Worm (Caenorhabditis elegans) whole organism, early embryonic: ENCODE measurements around the gene spp-21.

Experiments
- B0310.2 ChIP-seq: sonication (generic microtip); optimal IDR thresholded peaks from 2 replicates; lab custom pipeline; 2016; ENCODE audit warnings: mild to moderate bottlenecking, missing genetic modification characterization, missing compliant biosample characterization
- F13C5.2 ChIP-seq: sonication (generic microtip); optimal IDR thresholded peaks from 2 replicates; lab custom pipeline; 2017; ENCODE audit warnings: mild to moderate bottlenecking, missing genetic modification characterization, inconsistent platforms, missing compliant biosample characterization
- aly-1 ChIP-seq: sonication (generic microtip); optimal IDR thresholded peaks from 2 replicates; lab custom pipeline; 2016; ENCODE audit warnings: missing genetic modification characterization, missing compliant biosample characterization
- ama-1 ChIP-seq: fragments of 150-350 bp; optimal IDR thresholded peaks from 2 replicates; lab custom pipeline; 2014
- ceh-13 ChIP-seq: fragments of 200-800 bp; sonication (Bioruptor generic); optimal IDR thresholded peaks from 2 replicates; lab custom pipeline; 2018; ENCODE audit warnings: mild to moderate bottlenecking, missing genetic modification characterization, missing compliant biosample characterization
- ceh-36 ChIP-seq: sonication (generic microtip); optimal IDR thresholded peaks from 2 replicates; lab custom pipeline; 2016; ENCODE audit warnings: missing genetic modification characterization, inconsistent platforms, missing compliant biosample characterization
- ets-7 ChIP-seq: sonication (generic microtip); optimal IDR thresholded peaks from 2 replicates; lab custom pipeline; 2016; ENCODE audit warnings: missing genotype, missing genetic modification characterization, missing compliant biosample characterization
- flt-1 ChIP-seq: fragments of 200-800 bp; sonication (Bioruptor generic); IDR thresholded peaks from 2 replicates; pipeline ENCODE4 v1.3.6; 2022; ENCODE audit warnings: missing genetic modification characterization, missing compliant biosample characterization
- hmbx-1 ChIP-seq: sonication (generic microtip); optimal IDR thresholded peaks from 2 replicates; lab custom pipeline; 2016; ENCODE audit warnings: mild to moderate bottlenecking, missing genetic modification characterization, missing compliant biosample characterization
- hmg-4 ChIP-seq: fragments of 200-800 bp; sonication (Bioruptor generic); optimal IDR thresholded peaks from 2 replicates; lab custom pipeline; 2018; ENCODE audit warnings: mild to moderate bottlenecking, missing genetic modification characterization, missing compliant biosample characterization
- hnd-1 ChIP-seq: sonication (generic microtip); optimal IDR thresholded peaks from 2 replicates; lab custom pipeline; 2016; ENCODE audit warnings: missing genetic modification characterization, missing compliant biosample characterization
- pes-1 ChIP-seq: fragments of 200-800 bp; sonication (Bioruptor generic); IDR thresholded peaks from 2 replicates; pipeline ENCODE4 v1.3.6; 2022; ENCODE audit warnings: missing genetic modification reagents, missing genetic modification characterization, missing compliant biosample characterization
- scrt-1 ChIP-seq: fragments of 200-800 bp; sonication (Bioruptor generic); IDR thresholded peaks from 2 replicates; pipeline ENCODE4 v1.3.6; 2022; ENCODE audit warnings: missing genetic modification characterization, missing compliant biosample characterization
- sea-1 ChIP-seq: fragments of 200-800 bp; sonication (Bioruptor generic); conservative IDR thresholded peaks from 2 replicates; pipeline ENCODE4 v1.3.6; 2022; ENCODE audit warnings: missing genetic modification characterization, missing compliant biosample characterization
- tbx-11 ChIP-seq: fragments of 200-800 bp; sonication (Bioruptor generic); IDR thresholded peaks from 2 replicates; pipeline ENCODE4 v1.3.6; 2022; ENCODE audit warnings: missing genetic modification characterization, missing compliant biosample characterization
- tbx-37 ChIP-seq: fragments of 200-800 bp; sonication (Bioruptor generic); conservative IDR thresholded peaks from 2 replicates; pipeline ENCODE4 v1.3.6; 2022; ENCODE audit warnings: missing genetic modification reagents, missing genetic modification characterization, missing compliant biosample characterization
- tra-4 ChIP-seq: sonication (generic microtip); optimal IDR thresholded peaks from 2 replicates; lab custom pipeline; 2017; ENCODE audit warnings: missing genetic modification characterization, missing compliant biosample characterization

spp-21 gene

ce11 chrX:11489830-11490229 lies at the start of gene spp-21:
TSS of gene spp-21 (plus strand) at chrX:11490130.
- TF ChIP-seq flt-1 (GFP tag; lab: Robert Waterston, UW) (no peak), aly-1 (tag; lab: Kevin White, UChicago) (no peak), tbx-11 (GFP tag; lab: Robert Waterston, UW) (no peak), tra-4 (tag; lab: Kevin White, UChicago) (no peak), sea-1 (GFP tag; lab: Robert Waterston, UW) (no peak), pes-1 (GFP tag; lab: Robert Waterston, UW) (no peak), tbx-37 (GFP tag; lab: Robert Waterston, UW) (no peak), ets-7 (tag; lab: Kevin White, UChicago) (no peak)

DNA sequence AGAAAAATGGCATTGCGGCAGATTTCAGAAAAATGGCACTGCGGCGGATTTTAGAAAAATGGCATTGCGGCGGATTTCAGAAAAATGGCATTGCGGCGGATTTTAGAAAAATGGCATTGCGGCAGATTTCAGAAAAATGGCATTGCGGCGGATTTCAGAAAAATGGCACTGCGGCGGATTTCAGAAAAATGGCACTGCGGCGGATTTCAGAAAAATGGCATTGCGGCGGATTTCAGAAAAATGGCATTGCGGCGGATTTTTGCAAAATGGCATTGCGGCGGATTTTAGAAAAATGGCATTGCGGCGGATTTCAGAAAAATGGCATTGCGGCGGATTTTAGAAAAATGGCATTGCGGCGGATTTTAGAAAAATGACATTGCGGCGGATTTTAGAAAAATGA lies 46.6 kb upstream of the spp-21 start:
- peak; percentile 38; the same call in 1 of the 2 replicates for TF ChIP-seq flt-1 (GFP tag; lab: Robert Waterston, UW)

- TF ChIP-seq scrt-1 (GFP tag; lab: Robert Waterston, UW) (no peak), F13C5.2 (tag; lab: Kevin White, UChicago) (no peak), sea-1 (GFP tag; lab: Robert Waterston, UW) (no peak), ama-1 (no peak), pes-1 (GFP tag; lab: Robert Waterston, UW) (no peak), flt-1 (GFP tag; lab: Robert Waterston, UW) (no peak), ceh-36 (tag; lab: Kevin White, UChicago) (no peak), aly-1 (tag; lab: Kevin White, UChicago) (no peak), tra-4 (tag; lab: Kevin White, UChicago) (no peak), tbx-11 (GFP tag; lab: Robert Waterston, UW) (no peak)
These were observed 43.4 kb upstream of the spp-21 start, which contains the start of gene igeg-2 for ce11 chrX:11446535-11446934. TSS of gene igeg-2 (minus strand) at chrX:11446635.

ce11 chrX:11447695-11448094 lies 42.2 kb upstream of the spp-21 start:
- TF ChIP-seq sea-1 (GFP tag; lab: Robert Waterston, UW) (no peak), hnd-1 (tag; lab: Kevin White, UChicago) (no peak), ama-1 (no peak), aly-1 (tag; lab: Kevin White, UChicago) (no peak), scrt-1 (GFP tag; lab: Robert Waterston, UW) (no peak), pes-1 (GFP tag; lab: Robert Waterston, UW) (no peak), tbx-11 (GFP tag; lab: Robert Waterston, UW) (no peak), B0310.2 (no peak), tra-4 (tag; lab: Kevin White, UChicago) (no peak), hmbx-1 (no peak), ceh-36 (tag; lab: Kevin White, UChicago) (no peak), flt-1 (GFP tag; lab: Robert Waterston, UW) (no peak), tbx-37 (GFP tag; lab: Robert Waterston, UW) (no peak), ceh-13 (GFP tag; lab: Kevin White, UChicago) (no peak), ets-7 (tag; lab: Kevin White, UChicago) (no peak), F13C5.2 (tag; lab: Kevin White, UChicago) (no peak), hmg-4 (GFP tag; lab: Kevin White, UChicago) (no peak)

DNA sequence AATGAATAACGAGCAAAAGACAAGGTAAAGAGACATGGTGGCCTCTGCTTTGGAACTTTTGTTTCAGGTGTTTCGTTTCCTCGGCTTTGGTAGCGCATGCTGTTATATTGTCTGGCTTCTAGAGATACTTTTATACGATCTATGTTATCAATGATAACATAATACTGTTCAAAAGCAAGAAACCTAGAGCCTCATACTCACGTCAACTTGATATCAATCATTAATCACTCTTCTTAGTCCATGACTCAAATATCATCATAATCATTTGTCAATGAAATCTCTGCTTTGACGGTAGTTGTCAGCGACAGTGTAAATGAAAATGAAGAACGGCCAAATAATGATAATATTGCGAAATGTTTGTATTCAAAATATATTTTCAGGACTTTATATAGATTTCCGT lies 39.7 kb upstream of the spp-21 start:
- TF ChIP-seq B0310.2 (no peak), hnd-1 (tag; lab: Kevin White, UChicago) (no peak), ama-1 (no peak), flt-1 (GFP tag; lab: Robert Waterston, UW) (no peak), ets-7 (tag; lab: Kevin White, UChicago) (no peak), scrt-1 (GFP tag; lab: Robert Waterston, UW) (no peak), tbx-37 (GFP tag; lab: Robert Waterston, UW) (no peak), ceh-13 (GFP tag; lab: Kevin White, UChicago) (no peak), hmg-4 (GFP tag; lab: Kevin White, UChicago) (no peak), hmbx-1 (no peak)

ce11 chrX:11452316-11452715 lies 37.6 kb upstream of the spp-21 start:
- TF ChIP-seq ama-1 (no peak), tbx-11 (GFP tag; lab: Robert Waterston, UW) (no peak), flt-1 (GFP tag; lab: Robert Waterston, UW) (no peak), tbx-37 (GFP tag; lab: Robert Waterston, UW) (no peak), ceh-13 (GFP tag; lab: Kevin White, UChicago) (no peak), aly-1 (tag; lab: Kevin White, UChicago) (no peak)

- TF ChIP-seq hmg-4 (GFP tag; lab: Kevin White, UChicago) (no peak), ets-7 (tag; lab: Kevin White, UChicago) (no peak), sea-1 (GFP tag; lab: Robert Waterston, UW) (no peak), F13C5.2 (tag; lab: Kevin White, UChicago) (no peak), pes-1 (GFP tag; lab: Robert Waterston, UW) (no peak), tbx-37 (GFP tag; lab: Robert Waterston, UW) (no peak), flt-1 (GFP tag; lab: Robert Waterston, UW) (no peak), hnd-1 (tag; lab: Kevin White, UChicago) (no peak), aly-1 (tag; lab: Kevin White, UChicago) (no peak), scrt-1 (GFP tag; lab: Robert Waterston, UW) (no peak), ama-1 (no peak), ceh-13 (GFP tag; lab: Kevin White, UChicago) (no peak), tbx-11 (GFP tag; lab: Robert Waterston, UW) (no peak)
These were observed 35.7 kb upstream of the spp-21 start, which contains the start of gene F48C5.2 for ce11 chrX:11454231-11454630. TSS of gene F48C5.2 (minus strand) at chrX:11454331.

DNA sequence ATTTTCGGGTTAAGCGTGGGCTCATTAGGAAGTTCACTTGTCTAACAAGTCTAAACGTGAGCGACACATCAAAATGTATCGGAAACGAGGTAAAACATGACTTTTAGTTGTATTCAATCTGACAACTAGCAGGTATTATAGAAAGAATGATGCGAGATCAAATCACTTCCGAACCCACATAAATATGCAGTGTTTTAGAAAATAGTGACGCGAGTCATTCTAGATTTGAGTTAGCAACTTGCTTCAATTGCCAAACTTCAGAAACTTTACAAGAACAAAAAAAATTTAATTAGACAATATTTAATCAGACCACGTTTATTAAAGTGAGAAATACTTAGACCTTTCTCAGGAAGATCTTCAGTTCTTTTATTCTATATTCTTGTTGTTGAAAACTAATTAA lies 33.3 kb upstream of the spp-21 start:
- TF ChIP-seq tbx-11 (GFP tag; lab: Robert Waterston, UW), result no peak
- no peak for TF ChIP-seq tra-4 (tag; lab: Kevin White, UChicago)
- TF ChIP-seq aly-1 (tag; lab: Kevin White, UChicago), result no peak
